Worm (Caenorhabditis elegans): Measurements from ENCODE around the gene zip-2.

- TF ChIP-seq tab-1 (GFP tag; IDR thresholded peaks at IDR 0.05) = no peak
- no peak for TF ChIP-seq ztf-29 (GFP tag; IDR thresholded peaks at IDR 0.05)
Measured at ce11 chrIII:842630-843029, 9.8 kb downstream of the zip-2 start, which contains the start of gene far-8.
